Worm (Caenorhabditis elegans) whole organism, midembryonic: Measurements from ENCODE around the gene Y6G8.15.

Experiments
- T22C8.4 ChIP-seq: fragments of 200-800 bp; sonication (Bioruptor generic); IDR thresholded peaks from 2 replicates; pipeline ENCODE4 v1.3.6; 2022; ENCODE audit warnings: missing genetic modification characterization, missing compliant biosample characterization
- cog-1 ChIP-seq: sonication (generic microtip); optimal IDR thresholded peaks from 2 replicates; lab custom pipeline; 2016; ENCODE audit warnings: missing genetic modification characterization, missing compliant biosample characterization
- flt-1 ChIP-seq: fragments of 200-800 bp; sonication (Bioruptor generic); IDR thresholded peaks from 2 replicates; pipeline ENCODE4 v1.3.6; 2022; ENCODE audit warnings: missing genetic modification characterization, missing compliant biosample characterization
- klf-2 ChIP-seq: fragments of 200-800 bp; sonication (Bioruptor generic); conservative IDR thresholded peaks from 2 replicates; pipeline ENCODE4 v1.3.6; 2022; ENCODE audit warnings: missing genetic modification reagents, missing genetic modification characterization, missing compliant biosample characterization
- med-1 ChIP-seq: sonication (generic microtip); optimal IDR thresholded peaks from 2 replicates; lab custom pipeline; 2017; ENCODE audit warnings: missing genetic modification characterization, mild to moderate bottlenecking, missing compliant biosample characterization, antibody characterized with exemption, missing genetic modification reagents; ENCODE audit not compliant: insufficient read depth
- ref-1 ChIP-seq: fragments of 200-800 bp; sonication (Bioruptor generic); conservative IDR thresholded peaks from 2 replicates; pipeline ENCODE4 v1.3.6; 2022; ENCODE audit warnings: missing genetic modification reagents, missing genetic modification characterization, missing compliant biosample characterization
- tab-1 ChIP-seq: fragments of 200-800 bp; sonication (Bioruptor generic); IDR thresholded peaks from 2 replicates; pipeline ENCODE4 v1.3.6; 2022; ENCODE audit warnings: missing genetic modification characterization, missing compliant biosample characterization
- ztf-23 ChIP-seq: fragments of 200-800 bp; sonication (Bioruptor generic); IDR thresholded peaks from 2 replicates; pipeline ENCODE4 v1.3.6; 2022; ENCODE audit warnings: missing genetic modification reagents, missing genetic modification characterization, missing compliant biosample characterization
- ztf-29 ChIP-seq: fragments of 200-800 bp; sonication (Bioruptor generic); IDR thresholded peaks from 2 replicates; pipeline ENCODE4 v1.3.6; 2022; ENCODE audit warnings: missing genetic modification reagents, missing genetic modification characterization, missing compliant biosample characterization

DNA sequence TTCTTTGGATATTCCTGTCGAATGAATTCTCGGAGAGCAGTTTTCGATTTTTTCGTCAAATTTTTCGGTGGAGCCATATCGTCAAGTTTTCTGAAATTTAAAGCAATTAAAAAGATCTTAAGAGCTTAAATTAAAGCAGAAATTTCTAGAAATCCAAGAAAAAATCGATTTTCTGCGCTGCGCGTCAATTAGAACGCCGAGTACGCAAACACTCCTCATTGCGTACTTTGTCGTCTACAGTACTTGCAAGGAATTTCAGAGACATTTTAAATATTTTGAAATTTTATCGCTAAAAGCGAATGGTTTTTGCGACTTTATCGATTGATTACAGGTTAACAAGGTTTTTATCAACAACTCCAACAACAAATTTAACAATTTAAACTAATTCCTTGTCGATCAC, 44.8 kb upstream of the Y6G8.15 start:
- no peak for TF ChIP-seq med-1
- TF ChIP-seq klf-2: no peak
- TF ChIP-seq flt-1 (GFP tag; lab: Robert Waterston, UW): no peak
- TF ChIP-seq cog-1 (tag; lab: Kevin White, UChicago): no peak
- no peak for TF ChIP-seq tab-1 (GFP tag; lab: Robert Waterston, UW)
- TF ChIP-seq ref-1 (GFP tag; lab: Robert Waterston, UW): no peak
- no peak for TF ChIP-seq ztf-29 (GFP tag; lab: Robert Waterston, UW)
- TF ChIP-seq T22C8.4 (GFP tag; lab: Robert Waterston, UW): no peak
- TF ChIP-seq ztf-23 (GFP tag; lab: Robert Waterston, UW): no peak
